Fruit fly (Drosophila melanogaster): ENCODE measurements around the gene wor.

DNA sequence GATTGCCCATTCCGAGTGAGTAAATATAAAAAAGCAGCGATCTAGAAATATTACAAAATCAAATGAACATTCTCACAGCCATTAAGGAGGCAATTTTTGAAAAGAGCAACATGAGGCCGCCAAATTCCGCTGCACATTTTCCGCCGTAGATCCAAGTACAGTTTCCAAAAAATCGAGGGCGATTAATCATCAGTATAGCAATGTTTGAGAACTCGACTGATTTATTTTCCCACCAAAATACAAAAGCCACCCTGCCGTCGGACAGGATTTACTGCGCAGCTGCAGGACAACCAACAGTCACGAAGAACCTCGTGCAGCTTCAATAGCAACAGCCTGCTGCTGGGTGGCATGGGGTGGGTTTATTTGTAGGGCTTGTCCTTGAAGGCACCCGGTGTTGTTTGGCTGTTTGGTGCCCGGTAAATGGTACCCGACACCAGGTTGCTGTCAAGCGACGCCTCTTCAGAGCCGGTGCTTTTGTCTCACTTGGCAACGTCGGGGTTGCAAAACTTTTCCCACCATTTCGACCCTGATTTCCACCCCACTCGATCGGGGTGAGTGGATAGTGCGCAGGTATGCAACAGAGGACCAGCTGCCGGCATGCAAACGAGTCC is 10.4 kb upstream of the wor start:
- TF ChIP-seq pan (optimal IDR thresholded peaks at IDR 0.05) (no peak), usp (GFP tag; optimal IDR thresholded peaks at IDR 0.05) (no peak), CG8478 (optimal IDR thresholded peaks at IDR 0.05) (no peak)
